Worm (Caenorhabditis elegans) whole organism, L4 larva: ENCODE measurements around the gene hch-1.

ENCODE experiments used
- ZK337.2 ChIP-seq: fragments of 200-800 bp; sonication (Bioruptor generic); IDR thresholded peaks from 2 replicates; pipeline ENCODE4 v1.3.6; 2022; ENCODE audit warnings: missing genetic modification reagents, missing genetic modification characterization, missing compliant biosample characterization
- daf-19 ChIP-seq: fragments of 200-800 bp; sonication (Bioruptor generic); conservative IDR thresholded peaks from 2 replicates; pipeline ENCODE4 v1.3.6; 2022; ENCODE audit warnings: missing genetic modification characterization, missing compliant biosample characterization
- dpl-1 ChIP-seq: fragments of 150-350 bp; optimal IDR thresholded peaks from 2 replicates; lab custom pipeline; 2014; ENCODE audit warnings: missing biosample characterization, missing genetic modification reagents, missing genetic modification characterization
- lin-38 ChIP-seq: fragments of 200-800 bp; sonication (Bioruptor generic); IDR thresholded peaks from 2 replicates; pipeline ENCODE4 v1.3.6; 2022; ENCODE audit warnings: missing genetic modification reagents, missing genetic modification characterization, missing compliant biosample characterization
- nhr-102 ChIP-seq: sonication (generic microtip); optimal IDR thresholded peaks from 2 replicates; lab custom pipeline; 2016; ENCODE audit warnings: mild to moderate bottlenecking, missing genetic modification characterization, moderate library complexity, missing compliant biosample characterization

ce11 chrX:14731828-14732331, 32.1 kb upstream of the hch-1 start, which contains the start of gene F33C8.4:
- no peak for TF ChIP-seq ZK337.2
- no peak for TF ChIP-seq daf-19 (GFP tag; lab: Robert Waterston, UW)
- TF ChIP-seq lin-38: no peak
- no peak for TF ChIP-seq nhr-102
- TF ChIP-seq dpl-1: no peak
